Worm (Caenorhabditis elegans): ENCODE results near the gene prp-18.
A peak's percentile ranks its signal among the peaks of the same experiment; 100 is the strongest.
"Not testable (repeated sequence)": the region's sequence is repeated elsewhere in the genome, so short reads cannot be mapped to it uniquely, and the experiment has no call there.

prp-18 gene

ce11 chrIV:9903608-9904007 lies 19.4 kb upstream of the prp-18 start, which contains the start of gene best-13:
Gene best-13 (plus strand): TSS chrIV:9903908.
- no peak for TF ChIP-seq nhr-11 (tag; optimal IDR thresholded peaks at IDR 0.05)
- no peak for TF ChIP-seq mab-5 (tag; optimal IDR thresholded peaks at IDR 0.05)
- TF ChIP-seq ZK546.5 (tag; optimal IDR thresholded peaks at IDR 0.05): no peak
- no peak for TF ChIP-seq lsy-2 (tag; optimal IDR thresholded peaks at IDR 0.05)
- TF ChIP-seq fos-1 (tag; optimal IDR thresholded peaks at IDR 0.05): no peak
- TF ChIP-seq blmp-1 (tag; optimal IDR thresholded peaks at IDR 0.05; ENCODE audit: insufficient read depth): no peak
- TF ChIP-seq lin-39 (tag; optimal IDR thresholded peaks at IDR 0.05): no peak
- no peak for TF ChIP-seq ceh-82 (tag; optimal IDR thresholded peaks at IDR 0.05)
- no peak for TF ChIP-seq skn-1 (tag; optimal IDR thresholded peaks at IDR 0.05)
- no peak for TF ChIP-seq dmd-4 (tag; optimal IDR thresholded peaks at IDR 0.05)
- no peak for TF ChIP-seq nhr-10 (tag; optimal IDR thresholded peaks at IDR 0.05)
- TF ChIP-seq ztf-11 (tag; optimal IDR thresholded peaks at IDR 0.05): no peak
- TF ChIP-seq lin-11 (tag; optimal IDR thresholded peaks at IDR 0.05): no peak
- no peak for TF ChIP-seq crh-2 (tag; optimal IDR thresholded peaks at IDR 0.05)
- TF ChIP-seq nhr-237 (tag; optimal IDR thresholded peaks at IDR 0.05): no peak
- TF ChIP-seq ztf-1 (GFP tag; conservative IDR thresholded peaks at IDR 0.05): no peak

- peak; percentile 34 for TF ChIP-seq nhr-129 (tag; optimal IDR thresholded peaks at IDR 0.05)
- TF ChIP-seq C34F6.9 (tag; optimal IDR thresholded peaks at IDR 0.05): peak; percentile 21
- no peak for TF ChIP-seq lin-11 (tag; optimal IDR thresholded peaks at IDR 0.05)
- TF ChIP-seq crh-2 (tag; optimal IDR thresholded peaks at IDR 0.05): peak; percentile 5
These were observed 15.0 kb upstream of the prp-18 start for ce11 chrIV:9899227-9899626.

DNA sequence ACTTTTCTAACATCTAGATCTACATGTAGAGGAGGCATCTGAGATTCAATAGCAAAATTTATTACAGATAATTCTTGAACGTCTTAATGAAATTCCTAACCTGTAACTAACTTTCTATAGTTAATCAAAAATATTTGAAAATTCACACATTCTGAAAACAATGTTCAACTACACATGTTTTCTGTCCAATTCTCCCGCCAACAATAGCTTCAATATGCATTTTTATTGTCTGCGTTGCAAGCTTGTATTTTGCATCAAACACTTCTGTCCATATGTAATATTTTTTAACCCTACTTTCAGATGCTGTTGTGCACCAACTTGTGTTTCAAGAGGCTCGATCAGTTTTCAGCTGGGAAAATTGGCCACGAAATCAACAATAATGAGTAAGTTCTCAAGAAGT lies 14.5 kb upstream of the prp-18 start, which contains the start of gene tbc-3:
Gene tbc-3 (plus strand): TSS at position 301 of the 400 bp plus-strand sequence.
- TF ChIP-seq unc-55 (GFP tag; optimal IDR thresholded peaks at IDR 0.05): no peak
- no peak for TF ChIP-seq ztf-11 (tag; optimal IDR thresholded peaks at IDR 0.05)
- no peak for TF ChIP-seq lin-39 (tag; optimal IDR thresholded peaks at IDR 0.05)
- no peak for TF ChIP-seq lin-11 (tag; optimal IDR thresholded peaks at IDR 0.05)
- no peak for TF ChIP-seq aly-2 (tag; optimal IDR thresholded peaks at IDR 0.05)
- no peak for TF ChIP-seq sma-9 (GFP tag; optimal IDR thresholded peaks at IDR 0.05)
- TF ChIP-seq sma-9 (tag; optimal IDR thresholded peaks at IDR 0.05): no peak
- no peak for TF ChIP-seq nhr-77 (tag; optimal IDR thresholded peaks at IDR 0.05)
- TF ChIP-seq nhr-12 (tag; optimal IDR thresholded peaks at IDR 0.05): no peak
- TF ChIP-seq Y55F3AM.14 (GFP tag; optimal IDR thresholded peaks at IDR 0.05): no peak

DNA sequence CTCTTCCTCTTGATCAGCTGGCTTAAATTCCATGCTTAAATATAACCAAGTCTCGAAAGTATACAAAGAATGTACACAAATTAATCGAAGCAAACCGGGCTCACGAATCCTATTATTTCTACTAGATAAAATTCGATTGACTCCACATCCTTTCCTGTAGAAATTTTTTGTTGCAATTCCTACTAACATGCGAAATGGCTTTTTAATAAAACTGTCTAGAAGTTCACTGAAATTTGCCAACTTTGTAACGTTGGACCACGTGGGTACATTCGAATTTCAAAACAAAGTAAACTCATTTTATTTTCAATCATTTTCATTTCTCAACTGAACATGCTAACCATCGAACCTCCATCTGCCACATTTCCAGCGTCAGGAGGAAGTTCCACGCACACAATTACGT lies 10.9 kb upstream of the prp-18 start, which contains the start of gene ssp-32:
Gene ssp-32 (plus strand): TSS at position 301 of the 400 bp plus-strand sequence.
- TF ChIP-seq ceh-82 (tag; optimal IDR thresholded peaks at IDR 0.05) (no peak), sem-4 (tag; optimal IDR thresholded peaks at IDR 0.05) (no peak), peb-1 (tag; optimal IDR thresholded peaks at IDR 0.05) (no peak), nhr-23 (tag; optimal IDR thresholded peaks at IDR 0.05) (no peak), elt-1 (tag; optimal IDR thresholded peaks at IDR 0.05) (no peak), fos-1 (tag; optimal IDR thresholded peaks at IDR 0.05) (no peak), mdl-1 (tag; optimal IDR thresholded peaks at IDR 0.05) (no peak), unc-62 (GFP tag; optimal IDR thresholded peaks at IDR 0.05) (no peak), lin-11 (tag; optimal IDR thresholded peaks at IDR 0.05) (no peak)

ce11 chrIV:9894331-9894730 lies 10.1 kb upstream of the prp-18 start, which contains the start of gene msp-77:
Gene msp-77 (plus strand): TSS chrIV:9894631.
- not testable (repeated sequence) for TF ChIP-seq ceh-16 (tag; optimal IDR thresholded peaks at IDR 0.05); ama-1 (optimal IDR thresholded peaks at IDR 0.05); lin-39 (tag; optimal IDR thresholded peaks at IDR 0.05)

- not testable (repeated sequence) for TF ChIP-seq nhr-25 (tag; optimal IDR thresholded peaks at IDR 0.05); ztf-1 (GFP tag; conservative IDR thresholded peaks at IDR 0.05); mab-5 (tag; optimal IDR thresholded peaks at IDR 0.05)
These were observed 9.5 kb upstream of the prp-18 start, which contains the start of gene sss-1 for ce11 chrIV:9893649-9894048. Gene sss-1 (minus strand): TSS chrIV:9893749.
